Worm (Caenorhabditis elegans): Measurements from ENCODE around the gene C50H2.7.

ce11 chrV:9943039-9943438 is 20.5 kb downstream of the C50H2.7 start, which contains the start of gene fipr-12:
- TF ChIP-seq nfya-1 (tag; optimal IDR thresholded peaks at IDR 0.05) (no peak), ama-1 (optimal IDR thresholded peaks at IDR 0.05) (no peak), Y22D7AL.16 (tag; optimal IDR thresholded peaks at IDR 0.05) (no peak), tbx-2 (tag; optimal IDR thresholded peaks at IDR 0.05) (no peak), mec-3 (tag; optimal IDR thresholded peaks at IDR 0.05; ENCODE audit: borderline replicate concordance) (no peak), npax-4 (tag; optimal IDR thresholded peaks at IDR 0.05) (no peak), dmd-4 (tag; optimal IDR thresholded peaks at IDR 0.05; ENCODE audit: borderline replicate concordance) (no peak), odd-2 (tag; optimal IDR thresholded peaks at IDR 0.05) (no peak), ceh-18 (tag; optimal IDR thresholded peaks at IDR 0.05) (no peak), ceh-14 (tag; optimal IDR thresholded peaks at IDR 0.05) (no peak), sox-4 (tag; optimal IDR thresholded peaks at IDR 0.05) (no peak)

Measured in whole organism, late embryonic.